Worm (Caenorhabditis elegans): ENCODE data around the gene clec-182.

- TF ChIP-seq ztf-23 (GFP tag; IDR thresholded peaks at IDR 0.05) = no peak
- TF ChIP-seq tab-1 (GFP tag; IDR thresholded peaks at IDR 0.05) = no peak
- TF ChIP-seq ztf-29 (GFP tag; IDR thresholded peaks at IDR 0.05) = no peak
- no peak for TF ChIP-seq klf-2 (GFP tag; conservative IDR thresholded peaks at IDR 0.05)
- TF ChIP-seq flt-1 (GFP tag; IDR thresholded peaks at IDR 0.05) = no peak
- TF ChIP-seq ref-1 (GFP tag; conservative IDR thresholded peaks at IDR 0.05) = no peak
- TF ChIP-seq med-1 (GFP tag; optimal IDR thresholded peaks at IDR 0.05; ENCODE audit: insufficient read depth) = no peak
- TF ChIP-seq T22C8.4 (GFP tag; IDR thresholded peaks at IDR 0.05) = no peak
- no peak for TF ChIP-seq cog-1 (tag; optimal IDR thresholded peaks at IDR 0.05)
Observed at ce11 chrIV:8754146-8754545, 44.0 kb downstream of the clec-182 start.
